Worm (Caenorhabditis elegans) whole organism, late embryonic: ENCODE data around the gene chil-22.
A peak's percentile ranks its signal among the peaks of the same experiment; 100 is the strongest.

Experiments
- ama-1 ChIP-seq: fragments of 150-350 bp; optimal IDR thresholded peaks from 2 replicates; lab custom pipeline; 2014
- ceh-14 ChIP-seq: sonication (generic microtip); optimal IDR thresholded peaks from 2 replicates; lab custom pipeline; 2016; ENCODE audit warnings: missing genotype, missing genetic modification characterization, missing compliant biosample characterization
- ceh-2 ChIP-seq: sonication (generic microtip); optimal IDR thresholded peaks from 2 replicates; lab custom pipeline; 2016; ENCODE audit warnings: missing genotype, missing genetic modification characterization, missing compliant biosample characterization
- dmd-4 ChIP-seq: sonication (generic microtip); optimal IDR thresholded peaks from 2 replicates; lab custom pipeline; 2016; ENCODE audit warnings: borderline replicate concordance, missing genetic modification characterization, missing compliant biosample characterization
- elt-2 ChIP-seq: sonication (generic microtip); optimal IDR thresholded peaks from 2 replicates; lab custom pipeline; 2016; ENCODE audit warnings: missing genetic modification reagents, missing genetic modification characterization, missing compliant biosample characterization
- fax-1 ChIP-seq: sonication (generic microtip); optimal IDR thresholded peaks from 2 replicates; lab custom pipeline; 2016; ENCODE audit warnings: missing genotype, missing genetic modification characterization, missing compliant biosample characterization
- lin-11 ChIP-seq: fragments of 200-800 bp; sonication (Bioruptor generic); optimal IDR thresholded peaks from 2 replicates; lab custom pipeline; 2018; ENCODE audit warnings: mild to moderate bottlenecking, missing genetic modification characterization, missing compliant biosample characterization
- nfya-1 ChIP-seq: sonication (generic microtip); optimal IDR thresholded peaks from 2 replicates; lab custom pipeline; 2017; ENCODE audit warnings: missing genetic modification characterization, mild to moderate bottlenecking, missing compliant biosample characterization, antibody characterized with exemption, moderate library complexity
- odd-2 ChIP-seq: sonication (generic microtip); optimal IDR thresholded peaks from 2 replicates; lab custom pipeline; 2017; ENCODE audit warnings: antibody characterized with exemption, mild to moderate bottlenecking, missing genetic modification characterization, missing compliant biosample characterization
- pha-4 ChIP-seq: fragments of 150-350 bp; optimal IDR thresholded peaks from 2 replicates; lab custom pipeline; 2018; ENCODE audit warnings: missing biosample characterization, missing genetic modification reagents, missing genetic modification characterization
- pqm-1 ChIP-seq: sonication (generic microtip); optimal IDR thresholded peaks from 2 replicates; lab custom pipeline; 2016; ENCODE audit warnings: missing genetic modification characterization, missing compliant biosample characterization
- tbx-7 ChIP-seq: sonication (generic microtip); optimal IDR thresholded peaks from 2 replicates; lab custom pipeline; 2016; ENCODE audit warnings: missing genotype, missing genetic modification characterization, missing compliant biosample characterization
- ztf-16 ChIP-seq: sonication (generic microtip); optimal IDR thresholded peaks from 2 replicates; lab custom pipeline; 2017; ENCODE audit warnings: missing genetic modification characterization, missing compliant biosample characterization

- TF ChIP-seq lin-11 (tag; lab: Kevin White, UChicago) (no peak), tbx-7 (tag; lab: Kevin White, UChicago) (no peak), ama-1 (lab: Kevin White, UChicago) (no peak), ztf-16 (no peak), dmd-4 (tag; lab: Kevin White, UChicago) (no peak), pha-4 (tag; lab: Kevin White, UChicago) (no peak), ceh-2 (tag; lab: Kevin White, UChicago) (no peak), ceh-14 (no peak), pqm-1 (tag; lab: Kevin White, UChicago) (no peak), odd-2 (tag; lab: Kevin White, UChicago) (no peak), elt-2 (tag; lab: Kevin White, UChicago) (peak; percentile 28), nfya-1 (no peak), fax-1 (tag; lab: Kevin White, UChicago) (no peak)
Measured at ce11 chrII:9483342-9483741, 17.3 kb upstream of the chil-22 start.
